Worm (Caenorhabditis elegans): ENCODE results near the gene C40A11.6.
"Not testable (repeated sequence)": the region's sequence is repeated elsewhere in the genome, so short reads cannot be mapped to it uniquely, and the experiment has no call there.

DNA sequence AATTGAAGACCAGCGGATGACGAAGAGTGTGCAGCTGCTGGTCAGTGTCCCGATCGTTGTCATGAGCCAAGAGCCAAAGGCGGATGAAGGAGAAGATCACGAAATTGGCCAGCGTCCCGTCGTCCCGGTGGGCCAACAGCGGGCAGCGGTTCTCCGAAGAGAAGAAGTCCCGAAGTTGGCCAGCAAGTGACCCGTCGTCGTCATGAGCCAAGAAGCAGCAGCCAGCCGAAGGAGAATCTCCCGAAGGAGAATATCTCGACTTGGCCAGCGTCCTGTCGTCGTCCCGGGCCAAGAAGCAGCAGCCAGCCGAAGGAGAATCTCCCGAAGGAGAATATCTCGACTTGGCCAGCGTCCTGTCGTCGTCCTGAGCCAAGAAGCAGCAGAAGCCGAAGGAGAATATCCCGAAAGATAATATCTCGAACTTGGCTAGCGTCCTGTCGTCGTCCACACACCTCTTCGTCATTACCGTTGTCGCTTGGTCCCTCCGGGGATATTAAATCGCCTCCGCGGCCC, 18.0 kb upstream of the C40A11.6 start, which contains the start of gene C33C12.11:
- not testable (repeated sequence) for TF ChIP-seq ztf-11 (tag; optimal IDR thresholded peaks at IDR 0.05); blmp-1 (tag; optimal IDR thresholded peaks at IDR 0.05); tbx-8 (GFP tag; optimal IDR thresholded peaks at IDR 0.05); nhr-12 (tag; optimal IDR thresholded peaks at IDR 0.05); elt-1 (tag; optimal IDR thresholded peaks at IDR 0.05; ENCODE audit: borderline replicate concordance, insufficient read depth); unc-120 (tag; optimal IDR thresholded peaks at IDR 0.05; ENCODE audit: poor library complexity, severe bottlenecking); drap-1 (GFP tag; optimal IDR thresholded peaks at IDR 0.05)
